Worm (Caenorhabditis elegans): ENCODE measurements around the gene lgg-3.

lgg-3 gene

ce11 chrIII:5717173-5717748 lies 19.4 kb upstream of the lgg-3 start (continued):
- TF ChIP-seq dpff-1 (tag; optimal IDR thresholded peaks at IDR 0.05), result no peak
- no peak for TF ChIP-seq let-526 (GFP tag; IDR thresholded peaks at IDR 0.05)
- TF ChIP-seq hmg-1.2 (GFP tag; IDR thresholded peaks at IDR 0.05), result 0 out of 2 replicates have a peak, but pooled peaks have one; percentile 21
- no peak for TF ChIP-seq ztf-6 (GFP tag; IDR thresholded peaks at IDR 0.05)
- no peak for TF ChIP-seq efl-1 (GFP tag; optimal IDR thresholded peaks at IDR 0.05)
- TF ChIP-seq Y67H2A.10 (GFP tag; conservative IDR thresholded peaks at IDR 0.05), result no peak
- TF ChIP-seq F57C9.4 (tag; optimal IDR thresholded peaks at IDR 0.05), result no peak
- no peak for TF ChIP-seq snpc-3.4 (tag; optimal IDR thresholded peaks at IDR 0.05)
- TF ChIP-seq bed-2 (GFP tag; IDR thresholded peaks at IDR 0.05), result no peak
- TF ChIP-seq mxl-1 (tag; optimal IDR thresholded peaks at IDR 0.05), result no peak
- TF ChIP-seq nfya-2 (GFP tag; IDR thresholded peaks at IDR 0.05), result no peak
- 0 out of 2 replicates have a peak, but pooled peaks have one; percentile 31 for TF ChIP-seq lin-26 (GFP tag; IDR thresholded peaks at IDR 0.05)
- TF ChIP-seq him-1 (tag; optimal IDR thresholded peaks at IDR 0.05), result no peak
- peak; percentile 22 for TF ChIP-seq hrde-1 (tag; optimal IDR thresholded peaks at IDR 0.05; ENCODE audit: borderline replicate concordance)
- TF ChIP-seq hsf-1 (GFP tag; IDR thresholded peaks at IDR 0.05), result no peak
- TF ChIP-seq rec-8 (tag; optimal IDR thresholded peaks at IDR 0.05), result no peak
- no peak for TF ChIP-seq lir-1 (GFP tag; conservative IDR thresholded peaks at IDR 0.05)
- TF ChIP-seq hlh-26 (GFP tag; conservative IDR thresholded peaks at IDR 0.05), result no peak
- TF ChIP-seq B0336.3 (GFP tag; IDR thresholded peaks at IDR 0.05), result peak; percentile 17; the same call in 1 of the 2 replicates
- 0 out of 2 replicates have a peak, but pooled peaks have one; percentile 5 for TF ChIP-seq mcd-1 (GFP tag; IDR thresholded peaks at IDR 0.05)
- TF ChIP-seq Y53G8AR.9 (GFP tag; conservative IDR thresholded peaks at IDR 0.05), result no peak
- no peak for TF ChIP-seq unc-62 (GFP tag; optimal IDR thresholded peaks at IDR 0.05)
- TF ChIP-seq B0019.2 (GFP tag; conservative IDR thresholded peaks at IDR 0.05), result no peak
- no peak for TF ChIP-seq snpc-1.1 (tag; optimal IDR thresholded peaks at IDR 0.05; ENCODE audit: insufficient read depth)
- TF ChIP-seq ekl-4 (GFP tag; IDR thresholded peaks at IDR 0.05), result no peak
- no peak for TF ChIP-seq ets-4 (GFP tag; optimal IDR thresholded peaks at IDR 0.05)
- no peak for TF ChIP-seq K11D2.4 (GFP tag; IDR thresholded peaks at IDR 0.05)
- TF ChIP-seq hlh-12 (tag; optimal IDR thresholded peaks at IDR 0.05), result no peak
- no peak for TF ChIP-seq nhr-27 (tag; optimal IDR thresholded peaks at IDR 0.05)
- TF ChIP-seq Y56A3A.18 (GFP tag; IDR thresholded peaks at IDR 0.05), result no peak
- TF ChIP-seq pbrm-1 (GFP tag; IDR thresholded peaks at IDR 0.05), result no peak
- TF ChIP-seq T07F8.4 (tag; optimal IDR thresholded peaks at IDR 0.05), result no peak
- no peak for TF ChIP-seq F52B5.7 (tag; optimal IDR thresholded peaks at IDR 0.05)
- TF ChIP-seq ceh-91 (GFP tag; IDR thresholded peaks at IDR 0.05), result no peak
- no peak for TF ChIP-seq ccch-3 (GFP tag; optimal IDR thresholded peaks at IDR 0.05)
- no peak for TF ChIP-seq aptf-2 (GFP tag; conservative IDR thresholded peaks at IDR 0.05)
- TF ChIP-seq zfh-2 (GFP tag; conservative IDR thresholded peaks at IDR 0.05), result no peak

- TF ChIP-seq rpc-1 (optimal IDR thresholded peaks at IDR 0.05) (no peak), rpc-1 (tag; optimal IDR thresholded peaks at IDR 0.05) (no peak), ztf-3 (GFP tag; optimal IDR thresholded peaks at IDR 0.05) (no peak), tlf-1 (GFP tag; optimal IDR thresholded peaks at IDR 0.05) (no peak), Y79H2A.3 (GFP tag; conservative IDR thresholded peaks at IDR 0.05) (no peak), madf-6 (GFP tag; IDR thresholded peaks at IDR 0.05) (no peak; the same call in 1 of the 2 replicates), Y67H2A.10 (GFP tag; conservative IDR thresholded peaks at IDR 0.05) (no peak), dpff-1 (tag; optimal IDR thresholded peaks at IDR 0.05) (no peak), lir-1 (GFP tag; conservative IDR thresholded peaks at IDR 0.05) (no peak), mes-4 (tag; optimal IDR thresholded peaks at IDR 0.05) (no peak), dox-1 (GFP tag; IDR thresholded peaks at IDR 0.05) (peak; percentile 33; the same call in 1 of the 2 replicates), nhr-80 (tag; optimal IDR thresholded peaks at IDR 0.05) (peak; percentile 79), mcd-1 (GFP tag; IDR thresholded peaks at IDR 0.05) (peak; percentile 60), nfya-1 (tag; optimal IDR thresholded peaks at IDR 0.05; ENCODE audit: borderline replicate concordance, insufficient read depth) (no peak), madf-10 (tag; optimal IDR thresholded peaks at IDR 0.05) (peak; percentile 69), T26A5.8 (tag; optimal IDR thresholded peaks at IDR 0.05) (no peak), ztf-28 (GFP tag; IDR thresholded peaks at IDR 0.05) (0 out of 2 replicates have a peak, but pooled peaks have one; percentile 26)
Observed at ce11 chrIII:5715467-5715866, 17.7 kb upstream of the lgg-3 start.

Measured in whole organism, young adult.